Worm (Caenorhabditis elegans): ENCODE results near the gene nipa-1.

The nipa-1 gene

ce11 chrIII:3104536-3104935, 22.4 kb downstream of the nipa-1 start (continued):
- TF ChIP-seq rnt-1 (tag; optimal IDR thresholded peaks at IDR 0.05): no peak
- TF ChIP-seq snu-23 (GFP tag; optimal IDR thresholded peaks at IDR 0.05): peak; percentile 5
- peak; percentile 39 for TF ChIP-seq blmp-1 (tag; optimal IDR thresholded peaks at IDR 0.05)
- no peak for TF ChIP-seq aha-1 (tag; optimal IDR thresholded peaks at IDR 0.05)
- TF ChIP-seq pax-3 (tag; optimal IDR thresholded peaks at IDR 0.05): no peak
- TF ChIP-seq fkh-4 (tag; optimal IDR thresholded peaks at IDR 0.05; ENCODE audit: borderline replicate concordance): no peak
- TF ChIP-seq lin-39 (tag; optimal IDR thresholded peaks at IDR 0.05): no peak
- no peak for TF ChIP-seq tbx-2 (tag; optimal IDR thresholded peaks at IDR 0.05)
- no peak for TF ChIP-seq lin-13 (GFP tag; optimal IDR thresholded peaks at IDR 0.05)
- TF ChIP-seq mdl-1 (tag; optimal IDR thresholded peaks at IDR 0.05): no peak
- TF ChIP-seq mab-9 (GFP tag; IDR thresholded peaks at IDR 0.05): no peak

- TF ChIP-seq snu-23 (GFP tag; optimal IDR thresholded peaks at IDR 0.05) (no peak), sup-37 (GFP tag; optimal IDR thresholded peaks at IDR 0.05) (no peak), lin-15B (tag; optimal IDR thresholded peaks at IDR 0.05) (no peak), ceh-90 (tag; optimal IDR thresholded peaks at IDR 0.05) (no peak), elt-3 (tag; optimal IDR thresholded peaks at IDR 0.05) (no peak), aha-1 (tag; optimal IDR thresholded peaks at IDR 0.05) (no peak), nhr-76 (tag; optimal IDR thresholded peaks at IDR 0.05) (no peak), egl-27 (tag; optimal IDR thresholded peaks at IDR 0.05) (no peak), hlh-4 (tag; optimal IDR thresholded peaks at IDR 0.05) (no peak), nhr-12 (tag; optimal IDR thresholded peaks at IDR 0.05) (no peak), xbp-1 (tag; optimal IDR thresholded peaks at IDR 0.05) (no peak), ceh-63 (GFP tag; optimal IDR thresholded peaks at IDR 0.05) (no peak), F16B12.6 (tag; optimal IDR thresholded peaks at IDR 0.05) (no peak), mep-1 (tag; optimal IDR thresholded peaks at IDR 0.05) (no peak), nhr-84 (tag; optimal IDR thresholded peaks at IDR 0.05) (no peak), sox-4 (tag; optimal IDR thresholded peaks at IDR 0.05) (no peak), lsy-2 (tag; optimal IDR thresholded peaks at IDR 0.05) (no peak), lin-39 (tag; optimal IDR thresholded peaks at IDR 0.05) (no peak), egl-13 (tag; optimal IDR thresholded peaks at IDR 0.05) (no peak), unc-98 (GFP tag; IDR thresholded peaks at IDR 0.05) (no peak)
These were observed 23.0 kb downstream of the nipa-1 start, which contains the start of gene Y53G8B.2 for ce11 chrIII:3103905-3104360. Y53G8B.2 (minus strand) TSS chrIII:3103955.

- TF ChIP-seq lin-15B (tag; optimal IDR thresholded peaks at IDR 0.05) (no peak), rnt-1 (tag; optimal IDR thresholded peaks at IDR 0.05) (no peak), alr-1 (tag; optimal IDR thresholded peaks at IDR 0.05; ENCODE audit: borderline replicate concordance) (no peak), sup-37 (GFP tag; optimal IDR thresholded peaks at IDR 0.05) (no peak), nhr-85 (tag) (no peak), unc-62 (GFP tag; optimal IDR thresholded peaks at IDR 0.05) (no peak), swsn-7 (tag; optimal IDR thresholded peaks at IDR 0.05) (no peak), mef-2 (tag; optimal IDR thresholded peaks at IDR 0.05) (no peak)
These were observed 26.2 kb downstream of the nipa-1 start for ce11 chrIII:3100593-3101270.

ce11 chrIII:3100124-3100523, 26.8 kb downstream of the nipa-1 start:
- TF ChIP-seq efl-1 (optimal IDR thresholded peaks at IDR 0.05) (no peak), efl-1 (GFP tag; optimal IDR thresholded peaks at IDR 0.05 in 1 of 2) (peak in 1 of 2 experiments; percentile 77), egl-27 (tag; optimal IDR thresholded peaks at IDR 0.05) (no peak)

ce11 chrIII:3099407-3099806, 27.5 kb downstream of the nipa-1 start:
- TF ChIP-seq ztf-4 (tag; optimal IDR thresholded peaks at IDR 0.05) (no peak), lin-14 (GFP tag; optimal IDR thresholded peaks at IDR 0.05) (no peak), Y116A8C.19 (tag; optimal IDR thresholded peaks at IDR 0.05; ENCODE audit: borderline replicate concordance) (no peak), unc-130 (tag; optimal IDR thresholded peaks at IDR 0.05) (no peak), hlh-4 (tag; optimal IDR thresholded peaks at IDR 0.05) (no peak), rnt-1 (tag; optimal IDR thresholded peaks at IDR 0.05) (no peak), nhr-76 (tag; optimal IDR thresholded peaks at IDR 0.05) (no peak), sox-4 (tag; optimal IDR thresholded peaks at IDR 0.05) (no peak), nhr-47 (tag; optimal IDR thresholded peaks at IDR 0.05) (no peak), snpc-4 (tag; optimal IDR thresholded peaks at IDR 0.05) (no peak), hlh-17 (GFP tag; optimal IDR thresholded peaks at IDR 0.05; ENCODE audit: borderline replicate concordance) (no peak), lir-3 (tag; optimal IDR thresholded peaks at IDR 0.05; ENCODE audit: poor library complexity) (no peak), nhr-11 (tag; optimal IDR thresholded peaks at IDR 0.05) (no peak), mab-9 (GFP tag; IDR thresholded peaks at IDR 0.05) (no peak), pag-3 (tag; optimal IDR thresholded peaks at IDR 0.05; ENCODE audit: borderline replicate concordance, insufficient read depth) (no peak)

All from whole organism, L1 larva.